Fruit fly (Drosophila melanogaster): ENCODE results near the gene eIF3f1.

eIF3f1 gene

dm6 chr3R:4748888-4749717 lies 35.1 kb upstream of the eIF3f1 start, which contains the start of gene tacc (continued):
- TF ChIP-seq Ets97D (GFP tag; optimal IDR thresholded peaks at IDR 0.05) = peak; percentile 9
- TF ChIP-seq CG10654 (GFP tag; optimal IDR thresholded peaks at IDR 0.05) = no peak
- no peak for TF ChIP-seq CG17912 (GFP tag; optimal IDR thresholded peaks at IDR 0.05)
- TF ChIP-seq CG3995 (GFP tag; optimal IDR thresholded peaks at IDR 0.05) = peak; percentile 77
- TF ChIP-seq sima (GFP tag; optimal IDR thresholded peaks at IDR 0.05) = no peak
- TF ChIP-seq Vsx1 (GFP tag; optimal IDR thresholded peaks at IDR 0.05) = no peak
- TF ChIP-seq zen2 (GFP tag; IDR thresholded peaks at IDR 0.05; ENCODE audit: partially characterized antibody) = no peak
- TF ChIP-seq CG12155 (GFP tag; optimal IDR thresholded peaks at IDR 0.05) = no peak
- no peak for TF ChIP-seq CG8388 (GFP tag; optimal IDR thresholded peaks at IDR 0.05)
- peak; percentile 23; the same call in 1 of the 2 replicates for TF ChIP-seq MBD-R2 (GFP tag; IDR thresholded peaks at IDR 0.05)
- TF ChIP-seq CG30020 (tag; optimal IDR thresholded peaks at IDR 0.05) = peak; percentile 15
- peak; percentile 3 for TF ChIP-seq Sry-δ (GFP tag; optimal IDR thresholded peaks at IDR 0.05)
- TF ChIP-seq CG42726 (GFP tag; IDR thresholded peaks at IDR 0.05; ENCODE audit: partially characterized antibody) = 0 out of 2 replicates have a peak, but pooled peaks have one; percentile 14
- TF ChIP-seq CG14710 (tag; optimal IDR thresholded peaks at IDR 0.05) = peak; percentile 38
- TF ChIP-seq sna (GFP tag; IDR thresholded peaks at IDR 0.05; ENCODE audit: partially characterized antibody) = no peak
- no peak for TF ChIP-seq lab (GFP tag; optimal IDR thresholded peaks at IDR 0.05)
- TF ChIP-seq MESR4 (GFP tag; optimal IDR thresholded peaks at IDR 0.05) = peak; percentile 29
- TF ChIP-seq E2f2 (GFP tag; IDR thresholded peaks at IDR 0.05) = peak; percentile 84
- TF ChIP-seq ken (GFP tag; IDR thresholded peaks at IDR 0.05) = no peak
- peak; percentile 37 for TF ChIP-seq BEAF-32 (GFP tag; optimal IDR thresholded peaks at IDR 0.05)
- TF ChIP-seq Neu2 (GFP tag; optimal IDR thresholded peaks at IDR 0.05; ENCODE audit: borderline replicate concordance) = no peak
- 0 out of 3 replicates have a peak, but pooled peaks have one; percentile 23 for TF ChIP-seq Opbp (GFP tag; IDR thresholded peaks at IDR 0.05; ENCODE audit: partially characterized antibody)
- no peak for TF ChIP-seq CG6854 (GFP tag; optimal IDR thresholded peaks at IDR 0.05)

dm6 chr3R:4747292-4747691 lies 33.3 kb upstream of the eIF3f1 start:
- TF ChIP-seq her (GFP tag; optimal IDR thresholded peaks at IDR 0.05) (no peak), pan (optimal IDR thresholded peaks at IDR 0.05) (no peak), pan (GFP tag; optimal IDR thresholded peaks at IDR 0.05 in 1 of 2, IDR thresholded peaks at IDR 0.05 in 1 of 2) (peak in 1 of 2 experiments; percentile 7), Opbp (GFP tag; IDR thresholded peaks at IDR 0.05; ENCODE audit: partially characterized antibody) (0 out of 3 replicates have a peak, but pooled peaks have one; percentile 18), Drgx (GFP tag; IDR thresholded peaks at IDR 0.05) (peak; percentile 43)

dm6 chr3R:4746189-4746771 lies 32.3 kb upstream of the eIF3f1 start:
- TF ChIP-seq Xbp1 (GFP tag; optimal IDR thresholded peaks at IDR 0.05) = no peak
- no peak for TF ChIP-seq trh (GFP tag; optimal IDR thresholded peaks at IDR 0.05)
- no peak for TF ChIP-seq Sry-β (GFP tag; optimal IDR thresholded peaks at IDR 0.05)
- TF ChIP-seq p53 (GFP tag; optimal IDR thresholded peaks at IDR 0.05) = no peak
- TF ChIP-seq CG14014 (GFP tag; IDR thresholded peaks at IDR 0.05) = 0 out of 2 replicates have a peak, but pooled peaks have one; percentile 15
- no peak for TF ChIP-seq CG8281 (tag; optimal IDR thresholded peaks at IDR 0.05)
- TF ChIP-seq CG10431 (GFP tag; optimal IDR thresholded peaks at IDR 0.05) = no peak
- TF ChIP-seq chinmo (GFP tag; IDR thresholded peaks at IDR 0.05; ENCODE audit: partially characterized antibody) = peak; percentile 89; the same call in 3 of the 4 replicates
- TF ChIP-seq fd102C (GFP tag; optimal IDR thresholded peaks at IDR 0.05) = no peak
- TF ChIP-seq hb (GFP tag; IDR thresholded peaks at IDR 0.05; ENCODE audit: partially characterized antibody) = no peak
- peak; percentile 7 for TF ChIP-seq caup (GFP tag; optimal IDR thresholded peaks at IDR 0.05; ENCODE audit: severe bottlenecking)
- no peak for TF ChIP-seq pzg (GFP tag; optimal IDR thresholded peaks at IDR 0.05)
- TF ChIP-seq ab (GFP tag; optimal IDR thresholded peaks at IDR 0.05) = no peak
- TF ChIP-seq chn (GFP tag; optimal IDR thresholded peaks at IDR 0.05) = no peak
- no peak for TF ChIP-seq CG7786 (GFP tag; optimal IDR thresholded peaks at IDR 0.05)
- no peak for TF ChIP-seq maf-S (GFP tag; optimal IDR thresholded peaks at IDR 0.05)
- no peak for TF ChIP-seq dmrt11E (tag; optimal IDR thresholded peaks at IDR 0.05)
- no peak for TF ChIP-seq NC2β (GFP tag; optimal IDR thresholded peaks at IDR 0.05)
- TF ChIP-seq HmgZ (tag; optimal IDR thresholded peaks at IDR 0.05) = peak; percentile 44

All from whole organism, embryonic.